Worm (Caenorhabditis elegans): ENCODE results near the gene nceh-1.

- TF ChIP-seq nhr-76 (tag; optimal IDR thresholded peaks at IDR 0.05) = no peak
- TF ChIP-seq swsn-7 (tag; optimal IDR thresholded peaks at IDR 0.05) = no peak
- TF ChIP-seq mep-1 (tag; optimal IDR thresholded peaks at IDR 0.05) = no peak
- TF ChIP-seq dpl-1 (GFP tag; optimal IDR thresholded peaks at IDR 0.05) = no peak
- TF ChIP-seq snpc-4 (tag; optimal IDR thresholded peaks at IDR 0.05) = no peak
- TF ChIP-seq unc-86 (tag; optimal IDR thresholded peaks at IDR 0.05) = no peak
- no peak for TF ChIP-seq nhr-12 (tag; optimal IDR thresholded peaks at IDR 0.05)
- no peak for TF ChIP-seq hlh-4 (tag; optimal IDR thresholded peaks at IDR 0.05)
- TF ChIP-seq elt-2 (tag; optimal IDR thresholded peaks at IDR 0.05) = no peak
- no peak for TF ChIP-seq pag-3 (tag; optimal IDR thresholded peaks at IDR 0.05; ENCODE audit: borderline replicate concordance, insufficient read depth)
- no peak for TF ChIP-seq nhr-11 (tag; optimal IDR thresholded peaks at IDR 0.05)
- no peak for TF ChIP-seq rnt-1 (tag; optimal IDR thresholded peaks at IDR 0.05)
- TF ChIP-seq egl-27 (tag; optimal IDR thresholded peaks at IDR 0.05) = no peak
Observed at ce11 chrV:19416475-19416874, 39.2 kb downstream of the nceh-1 start, which contains the start of the genes C25F9.4 and C25F9.9.
